Fruit fly (Drosophila melanogaster): ENCODE data around the gene ranshi.
A peak's percentile ranks its signal among the peaks of the same experiment; 100 is the strongest.

ranshi gene

dm6 chr3R:8712722-8713131 lies 16.8 kb downstream of the ranshi start, which contains the start of gene CG8112 (continued):
- TF ChIP-seq Ada2b (GFP tag; IDR thresholded peaks at IDR 0.05) (no peak; the same call in 1 of the 2 replicates), Fer1 (GFP tag; optimal IDR thresholded peaks at IDR 0.05) (no peak), unc-4 (GFP tag; IDR thresholded peaks at IDR 0.05; ENCODE audit: partially characterized antibody) (no peak), CG2889 (GFP tag; IDR thresholded peaks at IDR 0.05) (no peak), GATAe (GFP tag; conservative IDR thresholded peaks at IDR 0.05) (no peak), Rfx (GFP tag; IDR thresholded peaks at IDR 0.05) (peak; percentile 30; the same call in 1 of the 2 replicates), Sry-β (GFP tag; optimal IDR thresholded peaks at IDR 0.05) (no peak), MTF-1 (GFP tag; optimal IDR thresholded peaks at IDR 0.05; ENCODE audit: borderline replicate concordance) (no peak), CG17186 (GFP tag; optimal IDR thresholded peaks at IDR 0.05) (no peak), Rx (GFP tag; IDR thresholded peaks at IDR 0.05) (no peak), fu2 (GFP tag; optimal IDR thresholded peaks at IDR 0.05) (no peak), CrebB (tag; optimal IDR thresholded peaks at IDR 0.05) (no peak), CG1233 (GFP tag; optimal IDR thresholded peaks at IDR 0.05) (no peak), CG4617 (GFP tag; optimal IDR thresholded peaks at IDR 0.05; ENCODE audit: borderline replicate concordance) (no peak), pum (GFP tag; optimal IDR thresholded peaks at IDR 0.05) (no peak), dysf (GFP tag; IDR thresholded peaks at IDR 0.05) (no peak), aop (GFP tag; IDR thresholded peaks at IDR 0.05) (no peak), NC2α (GFP tag; optimal IDR thresholded peaks at IDR 0.05) (no peak), CoRest (tag; optimal IDR thresholded peaks at IDR 0.05) (peak; percentile 32), chn (GFP tag; optimal IDR thresholded peaks at IDR 0.05) (no peak), nerfin-2 (GFP tag; IDR thresholded peaks at IDR 0.05; ENCODE audit: partially characterized antibody) (no peak), tgo (GFP tag; IDR thresholded peaks at IDR 0.05) (no peak), CG10366 (GFP tag; IDR thresholded peaks at IDR 0.05) (no peak), B-H1 (GFP tag; IDR thresholded peaks at IDR 0.05) (no peak), sug (tag; optimal IDR thresholded peaks at IDR 0.05) (no peak), gro (GFP tag; optimal IDR thresholded peaks at IDR 0.05) (no peak), Blimp-1 (GFP tag; optimal IDR thresholded peaks at IDR 0.05) (no peak), CG13624 (GFP tag; optimal IDR thresholded peaks at IDR 0.05) (no peak), hkb (optimal IDR thresholded peaks at IDR 0.05) (no peak), hkb (GFP tag; IDR thresholded peaks at IDR 0.05) (no peak), CG11398 (GFP tag; optimal IDR thresholded peaks at IDR 0.05) (no peak), CG14050 (GFP tag; IDR thresholded peaks at IDR 0.05) (no peak), CG8388 (GFP tag; optimal IDR thresholded peaks at IDR 0.05) (peak; percentile 14), Side (GFP tag; optimal IDR thresholded peaks at IDR 0.05) (no peak), CG11696 (GFP tag; IDR thresholded peaks at IDR 0.05) (no peak), CG8944 (GFP tag; optimal IDR thresholded peaks at IDR 0.05) (no peak), pfk (GFP tag; optimal IDR thresholded peaks at IDR 0.05) (no peak), CG13894 (tag; optimal IDR thresholded peaks at IDR 0.05) (no peak), Elba2 (GFP tag; optimal IDR thresholded peaks at IDR 0.05) (no peak), esg (GFP tag; conservative IDR thresholded peaks at IDR 0.05) (no peak), CG9932 (GFP tag; IDR thresholded peaks at IDR 0.05) (0 out of 2 replicates have a peak, but pooled peaks have one; percentile 21), fd96Cb (tag; optimal IDR thresholded peaks at IDR 0.05) (peak; percentile 13), pita (GFP tag; optimal IDR thresholded peaks at IDR 0.05) (no peak), CG31224 (GFP tag; IDR thresholded peaks at IDR 0.05) (no peak), CG4707 (GFP tag; optimal IDR thresholded peaks at IDR 0.05) (no peak), CG18011 (GFP tag; optimal IDR thresholded peaks at IDR 0.05) (no peak), chinmo (GFP tag; IDR thresholded peaks at IDR 0.05; ENCODE audit: partially characterized antibody) (no peak), otp (GFP tag; IDR thresholded peaks at IDR 0.05) (no peak), peb (GFP tag; IDR thresholded peaks at IDR 0.05) (no peak), crc (GFP tag; optimal IDR thresholded peaks at IDR 0.05) (no peak), CG11504 (tag; optimal IDR thresholded peaks at IDR 0.05) (no peak), da (GFP tag; optimal IDR thresholded peaks at IDR 0.05) (no peak)

All from whole organism, embryonic.